Fruit fly (Drosophila melanogaster) whole organism, pupa: ENCODE measurements around the gene CG1136.

ENCODE experiments used
- CG10348 ChIP-seq: fragments of 200-800 bp; sonication (Bioruptor generic); IDR thresholded peaks from 2 replicates; pipeline ENCODE4 v1.3.6; 2022; ENCODE audit warnings: missing biosample characterization, missing genetic modification characterization
- CG12605 ChIP-seq: fragments of 200-800 bp; sonication (Bioruptor generic); IDR thresholded peaks from 2 replicates; pipeline ENCODE4 v1.3.6; 2022; ENCODE audit warnings: missing biosample characterization, missing genetic modification characterization
- CG13204 ChIP-seq: fragments of 200-800 bp; sonication (Bioruptor generic); optimal IDR thresholded peaks from 2 replicates; lab custom pipeline; 2018; ENCODE audit warnings: missing biosample characterization, mild to moderate bottlenecking, missing genetic modification characterization, moderate library complexity
- CG14655 ChIP-seq: fragments of 200-800 bp; sonication (Bioruptor generic); optimal IDR thresholded peaks from 3 replicates; lab custom pipeline; 2017; ENCODE audit warnings: mild to moderate bottlenecking, missing biosample characterization, missing genetic modification reagents, missing genetic modification characterization
- CG15710 ChIP-seq: fragments of 200-800 bp; sonication (Bioruptor generic); optimal IDR thresholded peaks from 2 replicates; lab custom pipeline; 2018; ENCODE audit warnings: missing biosample characterization, mild to moderate bottlenecking, missing genetic modification characterization, moderate library complexity
- CG17806 ChIP-seq: fragments of 200-800 bp; sonication (Bioruptor generic); optimal IDR thresholded peaks from 2 replicates; lab custom pipeline; 2018; ENCODE audit warnings: missing biosample characterization, mild to moderate bottlenecking, missing genetic modification characterization, moderate library complexity
- CG32121 ChIP-seq: fragments of 200-800 bp; sonication (Bioruptor generic); IDR thresholded peaks from 2 replicates; pipeline ENCODE4 v1.3.6; 2022; ENCODE audit warnings: missing biosample characterization, missing genetic modification characterization
- CG34367 ChIP-seq: fragments of 200-800 bp; sonication (Bioruptor generic); optimal IDR thresholded peaks from 2 replicates; lab custom pipeline; 2018; ENCODE audit warnings: missing biosample characterization, mild to moderate bottlenecking, missing genetic modification characterization
- CG4496 ChIP-seq: fragments of 200-800 bp; sonication (Bioruptor generic); IDR thresholded peaks from 3 replicates; pipeline ENCODE4 v1.3.6; 2022; ENCODE audit warnings: missing biosample characterization, missing genetic modification characterization
- CG8159 ChIP-seq: fragments of 200-800 bp; sonication (Bioruptor generic); optimal IDR thresholded peaks from 3 replicates; lab custom pipeline; 2018; ENCODE audit warnings: missing biosample characterization, mild to moderate bottlenecking, missing genetic modification characterization, moderate library complexity
- CG8301 ChIP-seq: fragments of 200-800 bp; sonication (Bioruptor generic); optimal IDR thresholded peaks from 2 replicates; lab custom pipeline; 2018; ENCODE audit warnings: missing biosample characterization, mild to moderate bottlenecking, missing genetic modification characterization
- CG9948 ChIP-seq: fragments of 200-800 bp; sonication (Bioruptor generic); optimal IDR thresholded peaks from 2 replicates; lab custom pipeline; 2018; ENCODE audit warnings: missing biosample characterization, mild to moderate bottlenecking, missing genetic modification characterization, moderate library complexity
- D1 ChIP-seq: fragments of 200-800 bp; sonication (Bioruptor generic); optimal IDR thresholded peaks from 2 replicates; lab custom pipeline; 2018; ENCODE audit warnings: missing biosample characterization, mild to moderate bottlenecking, missing genetic modification characterization, moderate library complexity
- EcR ChIP-seq: fragments of 200-800 bp; sonication (Bioruptor generic); optimal IDR thresholded peaks from 3 replicates; lab custom pipeline; 2019; ENCODE audit warnings: missing biosample characterization, missing genetic modification characterization, mild to moderate bottlenecking, moderate library complexity, missing genetic modification reagents
- Ets98B ChIP-seq: fragments of 200-800 bp; sonication (Bioruptor generic); IDR thresholded peaks from 2 replicates; pipeline ENCODE4 v1.3.6; 2022; ENCODE audit warnings: missing biosample characterization, missing genetic modification characterization
- Pif1A ChIP-seq: fragments of 200-800 bp; sonication (Bioruptor generic); optimal IDR thresholded peaks from 3 replicates; lab custom pipeline; 2016; ENCODE audit warnings: missing biosample characterization, missing genetic modification characterization
- Pif1B ChIP-seq: fragments of 200-800 bp; sonication (Bioruptor generic); optimal IDR thresholded peaks from 3 replicates; lab custom pipeline; 2016; ENCODE audit warnings: missing biosample characterization, missing genetic modification characterization
- Snoo ChIP-seq: fragments of 200-800 bp; sonication (Bioruptor generic); optimal IDR thresholded peaks from 3 replicates; lab custom pipeline; 2017; ENCODE audit warnings: missing biosample characterization, mild to moderate bottlenecking, missing genetic modification characterization, inconsistent platforms
- fd96Ca ChIP-seq: fragments of 200-800 bp; sonication (Bioruptor generic); IDR thresholded peaks from 3 replicates; pipeline ENCODE4 v1.3.6; 2022; ENCODE audit warnings: missing biosample characterization, missing genetic modification characterization
- gl ChIP-seq: fragments of 200-800 bp; sonication (Bioruptor generic); optimal IDR thresholded peaks from 2 replicates; lab custom pipeline; 2018; ENCODE audit warnings: missing biosample characterization, mild to moderate bottlenecking, missing genetic modification characterization
- rn ChIP-seq: fragments of 200-800 bp; sonication (Bioruptor generic); IDR thresholded peaks from 2 replicates; pipeline ENCODE4 v1.3.6; 2022; ENCODE audit warnings: missing biosample characterization, missing genetic modification characterization

The CG1136 gene

dm6 chr3L:4016754-4017153 lies 29.6 kb upstream of the CG1136 start:
- TF ChIP-seq EcR: no peak
- TF ChIP-seq Pif1B (GFP tag; lab: Kevin White, UChicago): no peak
- TF ChIP-seq CG9948: peak; percentile 21
- TF ChIP-seq CG14655: peak; percentile 52
- no peak for TF ChIP-seq CG32121 (GFP tag; lab: Robert Waterston, UW)
- TF ChIP-seq CG12605: peak; percentile 26; the same call in 1 of the 2 replicates
- no peak for TF ChIP-seq Pif1A (GFP tag; lab: Kevin White, UChicago)
- no peak for TF ChIP-seq D1
- no peak for TF ChIP-seq CG10348
- TF ChIP-seq CG34367 (tag; lab: Kevin White, UChicago): peak; percentile 1
- TF ChIP-seq CG17806 (tag; lab: Kevin White, UChicago): peak; percentile 16
- no peak for TF ChIP-seq CG13204
- peak; percentile 58 for TF ChIP-seq Ets98B (GFP tag; lab: Robert Waterston, UW)
- TF ChIP-seq CG4496: no peak; the same call in 1 of the 3 replicates
- peak; percentile 24 for TF ChIP-seq CG8159 (tag; lab: Kevin White, UChicago)
- TF ChIP-seq CG8301 (tag; lab: Kevin White, UChicago): peak; percentile 24
- TF ChIP-seq Snoo (tag; lab: Kevin White, UChicago): no peak
- no peak for TF ChIP-seq rn (GFP tag; lab: Robert Waterston, UW)
- peak; percentile 58; the same call in 1 of the 3 replicates for TF ChIP-seq fd96Ca (GFP tag; lab: Robert Waterston, UW)
- TF ChIP-seq CG15710 (tag; lab: Kevin White, UChicago): peak; percentile 29
- no peak for TF ChIP-seq gl (tag; lab: Kevin White, UChicago)

DNA sequence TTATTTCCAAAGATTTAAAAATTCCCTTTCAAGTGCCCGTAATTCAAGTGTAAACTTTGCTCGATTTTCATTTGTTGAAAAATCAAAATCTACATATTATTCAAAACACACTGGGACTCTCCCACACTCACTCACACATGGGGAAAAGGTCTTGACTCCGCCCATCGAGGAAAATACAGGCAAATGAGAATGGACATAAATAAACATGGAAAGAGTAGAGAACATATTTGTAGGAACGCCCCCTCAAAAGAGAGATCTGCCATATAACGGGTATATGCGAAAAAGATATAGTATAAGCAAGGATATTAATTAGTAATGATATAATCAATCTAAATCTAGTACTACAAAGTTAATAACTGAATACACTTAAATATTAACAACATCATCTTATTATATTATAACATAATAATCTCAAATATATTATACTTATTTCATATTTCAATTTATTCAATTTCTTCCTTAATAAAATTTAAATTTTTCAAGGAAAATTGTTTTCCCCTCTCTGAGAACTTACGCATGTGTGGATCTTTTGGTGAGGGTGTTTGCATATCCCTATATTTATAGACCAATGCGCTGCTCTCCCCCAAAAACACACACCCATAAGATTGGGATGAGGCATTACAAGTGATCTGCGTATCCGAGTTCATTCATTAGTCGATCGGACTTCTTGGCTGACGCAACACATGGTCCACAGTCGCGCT lies 28.0 kb upstream of the CG1136 start, which contains the start of gene FoxL1:
FoxL1 (plus strand) TSS at position 651 of the 701 bp plus-strand sequence.
- no peak for TF ChIP-seq gl (tag; lab: Kevin White, UChicago)
- no peak for TF ChIP-seq CG15710 (tag; lab: Kevin White, UChicago)
- TF ChIP-seq CG8159 (tag; lab: Kevin White, UChicago): peak; percentile 15

- TF ChIP-seq CG8159 (tag; lab: Kevin White, UChicago): no peak
- no peak for TF ChIP-seq Snoo (tag; lab: Kevin White, UChicago)
- no peak for TF ChIP-seq Pif1A (GFP tag; lab: Kevin White, UChicago)
- no peak for TF ChIP-seq CG12605
- no peak for TF ChIP-seq rn (GFP tag; lab: Robert Waterston, UW)
- no peak for TF ChIP-seq CG8301 (tag; lab: Kevin White, UChicago)
- no peak for TF ChIP-seq CG10348
- TF ChIP-seq CG34367 (tag; lab: Kevin White, UChicago): no peak
Measured at dm6 chr3L:4021260-4021831, 25.1 kb upstream of the CG1136 start, which contains the start of gene Mul1. Mul1 (plus strand) TSS chr3L:4021457.

dm6 chr3L:4024464-4024863 lies 21.9 kb upstream of the CG1136 start:
- no peak for TF ChIP-seq CG13204
- no peak for TF ChIP-seq CG10348
- TF ChIP-seq CG12605: no peak
- TF ChIP-seq Ets98B (GFP tag; lab: Robert Waterston, UW): no peak
- no peak for TF ChIP-seq CG17806 (tag; lab: Kevin White, UChicago)
- TF ChIP-seq Pif1A (GFP tag; lab: Kevin White, UChicago): no peak
- TF ChIP-seq CG8301 (tag; lab: Kevin White, UChicago): no peak
- no peak for TF ChIP-seq D1
- no peak for TF ChIP-seq CG34367 (tag; lab: Kevin White, UChicago)
- no peak for TF ChIP-seq CG4496
- TF ChIP-seq EcR: no peak

dm6 chr3L:4025738-4026505 lies 20.5 kb upstream of the CG1136 start, which contains the start of gene CG11594:
CG11594 (minus strand) TSS chr3L:4026011.
- TF ChIP-seq CG15710 (tag; lab: Kevin White, UChicago): no peak
- TF ChIP-seq Snoo (tag; lab: Kevin White, UChicago): no peak
- TF ChIP-seq Pif1A (GFP tag; lab: Kevin White, UChicago): no peak
- no peak for TF ChIP-seq D1
- TF ChIP-seq EcR: no peak
- no peak for TF ChIP-seq CG4496
- TF ChIP-seq CG32121 (GFP tag; lab: Robert Waterston, UW): no peak
- no peak for TF ChIP-seq CG12605

dm6 chr3L:4026506-4026868 lies 19.9 kb upstream of the CG1136 start, which contains the start of gene Gr64a:
Gr64a (plus strand) TSS chr3L:4026769.
- TF ChIP-seq Pif1A (GFP tag; lab: Kevin White, UChicago): no peak
- TF ChIP-seq rn (GFP tag; lab: Robert Waterston, UW): no peak
- no peak for TF ChIP-seq CG15710 (tag; lab: Kevin White, UChicago)
- TF ChIP-seq Snoo (tag; lab: Kevin White, UChicago): no peak
- TF ChIP-seq EcR: no peak
- no peak for TF ChIP-seq CG10348
- no peak for TF ChIP-seq CG12605
- no peak for TF ChIP-seq CG4496
- no peak for TF ChIP-seq CG13204
- no peak for TF ChIP-seq fd96Ca (GFP tag; lab: Robert Waterston, UW)
- TF ChIP-seq CG34367 (tag; lab: Kevin White, UChicago): no peak
- TF ChIP-seq, all 21 proteins: peak for 0
